Worm (Caenorhabditis elegans) whole organism, L4 larva: ENCODE data around the gene cnx-1.

Source experiments
- D1046.2 ChIP-seq: fragments of 200-800 bp; sonication (Bioruptor generic); IDR thresholded peaks from 2 replicates; pipeline ENCODE4 v1.3.6; 2022; ENCODE audit warnings: missing genetic modification characterization, missing compliant biosample characterization
- R02D3.7 ChIP-seq: fragments of 150-350 bp; sonication (generic microtip); optimal IDR thresholded peaks from 3 replicates; lab custom pipeline; 2014; ENCODE audit warnings: missing biosample characterization, missing genetic modification characterization
- T20F7.1 ChIP-seq: fragments of 200-800 bp; sonication (Bioruptor generic); optimal IDR thresholded peaks from 2 replicates; lab custom pipeline; 2018; ENCODE audit warnings: mild to moderate bottlenecking, missing genetic modification characterization, missing compliant biosample characterization
- T26A8.4 ChIP-seq: fragments of 200-800 bp; sonication (Bioruptor generic); IDR thresholded peaks from 2 replicates; pipeline ENCODE4 v1.3.6; 2022; ENCODE audit warnings: missing genetic modification characterization, missing compliant biosample characterization
- Y5F2A.4 ChIP-seq: fragments of 200-800 bp; sonication (Bioruptor generic); optimal IDR thresholded peaks from 2 replicates; lab custom pipeline; 2018; ENCODE audit warnings: mild to moderate bottlenecking, missing genetic modification characterization, missing compliant biosample characterization
- ZK337.2 ChIP-seq: fragments of 200-800 bp; sonication (Bioruptor generic); IDR thresholded peaks from 2 replicates; pipeline ENCODE4 v1.3.6; 2022; ENCODE audit warnings: missing genetic modification reagents, missing genetic modification characterization, missing compliant biosample characterization
- ZK546.5 ChIP-seq, 2 experiments: sonication (generic microtip); optimal IDR thresholded peaks; 2 replicates each; lab custom pipeline; 2017; ENCODE audit warnings: missing biosample characterization in 2 of 2, missing genetic modification characterization in 2 of 2
- ama-1 ChIP-seq: fragments of 150-350 bp; optimal IDR thresholded peaks from 2 replicates; lab custom pipeline; 2014; ENCODE audit warnings: inconsistent platforms, mixed read lengths
- ceh-20 ChIP-seq: fragments of 200-800 bp; sonication (Bioruptor generic); IDR thresholded peaks from 2 replicates; pipeline ENCODE4 v1.3.6; 2022; ENCODE audit warnings: missing genetic modification reagents, missing genetic modification characterization, missing compliant biosample characterization
- ceh-28 ChIP-seq: fragments of 150-350 bp; optimal IDR thresholded peaks from 2 replicates; lab custom pipeline; 2014; ENCODE audit warnings: missing biosample characterization, missing genetic modification reagents, missing genetic modification characterization
- ceh-82 ChIP-seq: sonication (generic microtip); optimal IDR thresholded peaks from 2 replicates; lab custom pipeline; 2017; ENCODE audit warnings: missing biosample characterization, missing genetic modification characterization
- ctbp-1 ChIP-seq: fragments of 200-800 bp; sonication (Bioruptor generic); IDR thresholded peaks from 2 replicates; pipeline ENCODE4 v1.3.6; 2022; ENCODE audit warnings: missing genetic modification reagents, missing genetic modification characterization, missing compliant biosample characterization
- daf-12 ChIP-seq: fragments of 150-350 bp; optimal IDR thresholded peaks from 2 replicates; lab custom pipeline; 2014; ENCODE audit warnings: missing biosample characterization, missing genetic modification reagents, missing genetic modification characterization
- daf-8 ChIP-seq: fragments of 200-800 bp; sonication (Bioruptor generic); IDR thresholded peaks from 2 replicates; pipeline ENCODE4 v1.3.6; 2022; ENCODE audit warnings: missing genetic modification characterization, missing compliant biosample characterization
- dmd-6 ChIP-seq: fragments of 200-800 bp; sonication (Bioruptor generic); IDR thresholded peaks from 2 replicates; pipeline ENCODE4 v1.3.6; 2022; ENCODE audit warnings: missing genetic modification reagents, missing genetic modification characterization, missing compliant biosample characterization
- dmd-8 ChIP-seq: fragments of 200-800 bp; sonication (Bioruptor generic); IDR thresholded peaks from 2 replicates; pipeline ENCODE4 v1.3.6; 2022; ENCODE audit warnings: missing genetic modification characterization, missing compliant biosample characterization
- dmd-9 ChIP-seq: fragments of 200-800 bp; sonication (Bioruptor generic); IDR thresholded peaks from 2 replicates; pipeline ENCODE4 v1.3.6; 2022; ENCODE audit warnings: missing genetic modification reagents, missing genetic modification characterization, missing compliant biosample characterization
- egl-27 ChIP-seq: sonication (generic microtip); optimal IDR thresholded peaks from 3 replicates; lab custom pipeline; 2017; ENCODE audit warnings: missing biosample characterization, missing genetic modification reagents, missing genetic modification characterization
- fos-1 ChIP-seq: fragments of 150-350 bp; optimal IDR thresholded peaks from 2 replicates; lab custom pipeline; 2014; ENCODE audit warnings: missing biosample characterization, missing genetic modification characterization
- gei-8 ChIP-seq: fragments of 200-800 bp; sonication (Bioruptor generic); optimal IDR thresholded peaks from 2 replicates; lab custom pipeline; 2018; ENCODE audit warnings: mild to moderate bottlenecking, missing genetic modification characterization, missing compliant biosample characterization
- hif-1 ChIP-seq, 2 experiments: sonication (generic microtip); optimal IDR thresholded peaks; 2 replicates each; lab custom pipeline; 2016 to 2017; ENCODE audit warnings: missing compliant biosample characterization in 2 of 2, missing genetic modification characterization in 2 of 2, missing genetic modification reagents in 2 of 2, missing genotype in 2 of 2, mild to moderate bottlenecking in 1 of 2
- hlh-11 ChIP-seq: fragments of 200-800 bp; sonication (Bioruptor generic); optimal IDR thresholded peaks from 2 replicates; lab custom pipeline; 2018; ENCODE audit warnings: mild to moderate bottlenecking, missing genetic modification characterization, missing compliant biosample characterization
- hlh-30 ChIP-seq: sonication (generic microtip); optimal IDR thresholded peaks from 2 replicates; lab custom pipeline; 2017; ENCODE audit warnings: antibody characterized with exemption, mild to moderate bottlenecking, missing genetic modification characterization, missing compliant biosample characterization; ENCODE audit not compliant: insufficient read depth
- hmg-1.1 ChIP-seq: fragments of 200-800 bp; sonication (Bioruptor generic); IDR thresholded peaks from 2 replicates; pipeline ENCODE4 v1.3.6; 2022; ENCODE audit warnings: missing genetic modification reagents, missing genetic modification characterization, missing compliant biosample characterization
- lim-7 ChIP-seq: fragments of 200-800 bp; sonication (Bioruptor generic); IDR thresholded peaks from 2 replicates; pipeline ENCODE4 v1.3.6; 2022; ENCODE audit warnings: missing genetic modification characterization, missing compliant biosample characterization
- lin-13 ChIP-seq: fragments of 150-350 bp; optimal IDR thresholded peaks from 2 replicates; lab custom pipeline; 2014; ENCODE audit warnings: missing biosample characterization, missing genetic modification reagents, missing genetic modification characterization
- lin-15B ChIP-seq: fragments of 150-350 bp; sonication (generic microtip); optimal IDR thresholded peaks from 3 replicates; lab custom pipeline; 2014; ENCODE audit warnings: missing biosample characterization, missing genetic modification characterization
- lin-39 ChIP-seq: fragments of 150-350 bp; optimal IDR thresholded peaks from 2 replicates; lab custom pipeline; 2014; ENCODE audit warnings: missing biosample characterization, missing genetic modification reagents, missing genetic modification characterization
- mdt-29 ChIP-seq: fragments of 200-800 bp; sonication (Bioruptor generic); IDR thresholded peaks from 2 replicates; pipeline ENCODE4 v1.3.6; 2022; ENCODE audit warnings: missing genetic modification reagents, missing genetic modification characterization, missing compliant biosample characterization
- mep-1 ChIP-seq: fragments of 150-350 bp; sonication (generic microtip); optimal IDR thresholded peaks from 3 replicates; lab custom pipeline; 2014; ENCODE audit warnings: missing biosample characterization, missing genetic modification characterization
- mes-2 ChIP-seq: sonication (generic microtip); optimal IDR thresholded peaks from 2 replicates; lab custom pipeline; 2016; ENCODE audit warnings: missing genotype, mild to moderate bottlenecking, missing genetic modification characterization, missing compliant biosample characterization; ENCODE audit not compliant: poor library complexity, severe bottlenecking
- mxl-2 ChIP-seq: fragments of 200-800 bp; sonication (Bioruptor generic); conservative IDR thresholded peaks from 2 replicates; pipeline ENCODE4 v1.3.6; 2022; ENCODE audit warnings: missing genetic modification reagents, missing genetic modification characterization, missing compliant biosample characterization
- mxl-3 ChIP-seq: fragments of 200-800 bp; sonication (Bioruptor generic); optimal IDR thresholded peaks from 2 replicates; lab custom pipeline; 2018; ENCODE audit warnings: mild to moderate bottlenecking, missing genetic modification characterization, missing compliant biosample characterization
- nhr-10 ChIP-seq: fragments of 150-350 bp; optimal IDR thresholded peaks from 2 replicates; lab custom pipeline; 2014; ENCODE audit warnings: missing biosample characterization, missing genetic modification characterization
- nhr-102 ChIP-seq: sonication (generic microtip); optimal IDR thresholded peaks from 2 replicates; lab custom pipeline; 2016; ENCODE audit warnings: mild to moderate bottlenecking, missing genetic modification characterization, moderate library complexity, missing compliant biosample characterization
- nhr-25 ChIP-seq: sonication (generic microtip); optimal IDR thresholded peaks from 2 replicates; lab custom pipeline; 2017; ENCODE audit warnings: missing genetic modification characterization, mild to moderate bottlenecking, missing compliant biosample characterization, antibody characterized with exemption, moderate library complexity, borderline replicate concordance; ENCODE audit not compliant: insufficient read depth
- nhr-28 ChIP-seq: fragments of 150-350 bp; optimal IDR thresholded peaks from 2 replicates; lab custom pipeline; 2014; ENCODE audit warnings: missing biosample characterization, missing genetic modification characterization
- nhr-6 ChIP-seq: fragments of 150-350 bp; optimal IDR thresholded peaks from 2 replicates; lab custom pipeline; 2014; ENCODE audit warnings: missing biosample characterization, missing genetic modification characterization
- pha-4 ChIP-seq, 2 experiments: fragments of 150-350 bp in 1 of 2; fragments of 200-800 bp in 1 of 2; sonication (Bioruptor generic) in 1 of 2; IDR thresholded peaks in 1 of 2; optimal IDR thresholded peaks in 1 of 2; 2 replicates each; pipeline versions ENCODE4 v1.3.6 to Lab custom; 2014 to 2022; ENCODE audit warnings: missing genetic modification characterization in 2 of 2, missing genetic modification reagents in 2 of 2, missing biosample characterization in 1 of 2, missing compliant biosample characterization in 1 of 2
- php-3 ChIP-seq: fragments of 200-800 bp; sonication (Bioruptor generic); IDR thresholded peaks from 2 replicates; pipeline ENCODE4 v1.3.6; 2022; ENCODE audit warnings: missing genetic modification reagents, missing genetic modification characterization, missing compliant biosample characterization
- sdz-12 ChIP-seq: fragments of 200-800 bp; sonication (Bioruptor generic); optimal IDR thresholded peaks from 2 replicates; lab custom pipeline; 2018; ENCODE audit warnings: mild to moderate bottlenecking, missing genetic modification characterization, missing compliant biosample characterization
- snpc-1.2 ChIP-seq: fragments of 200-800 bp; sonication (Bioruptor generic); IDR thresholded peaks from 2 replicates; pipeline ENCODE4 v1.3.6; 2022; ENCODE audit warnings: missing genetic modification reagents, missing genetic modification characterization, missing compliant biosample characterization
- spr-1 ChIP-seq: sonication (generic microtip); optimal IDR thresholded peaks from 2 replicates; lab custom pipeline; 2016; ENCODE audit warnings: mild to moderate bottlenecking, missing genetic modification characterization, missing compliant biosample characterization
- tag-97 ChIP-seq: fragments of 200-800 bp; sonication (Bioruptor generic); IDR thresholded peaks from 2 replicates; pipeline ENCODE4 v1.3.6; 2022; ENCODE audit warnings: missing genetic modification characterization, missing compliant biosample characterization
- tra-1 ChIP-seq: fragments of 200-800 bp; sonication (Bioruptor generic); IDR thresholded peaks from 2 replicates; pipeline ENCODE4 v1.3.6; 2022; ENCODE audit warnings: missing genetic modification reagents, missing genetic modification characterization, missing compliant biosample characterization
- unc-130 ChIP-seq: sonication (generic microtip); optimal IDR thresholded peaks from 2 replicates; lab custom pipeline; 2016; ENCODE audit warnings: missing genetic modification reagents, missing genetic modification characterization, missing compliant biosample characterization
- vab-7 ChIP-seq: fragments of 200-800 bp; sonication (Bioruptor generic); IDR thresholded peaks from 2 replicates; pipeline ENCODE4 v1.3.6; 2022; ENCODE audit warnings: missing genetic modification reagents, missing genetic modification characterization, missing compliant biosample characterization
- zfp-3 ChIP-seq: fragments of 200-800 bp; sonication (Bioruptor generic); conservative IDR thresholded peaks from 2 replicates; pipeline ENCODE4 v1.3.6; 2022; ENCODE audit warnings: missing genetic modification reagents, missing genetic modification characterization, missing compliant biosample characterization
- zip-2 ChIP-seq: fragments of 150-350 bp; optimal IDR thresholded peaks from 2 replicates; lab custom pipeline; 2014; ENCODE audit warnings: missing biosample characterization, missing genetic modification characterization

cnx-1 gene

ce11 chrIII:9825073-9825828 lies 8.3 kb upstream of the cnx-1 start, which contains the start of gene ZK632.9 (continued):
- TF ChIP-seq hmg-1.1 (GFP tag; lab: Robert Waterston, UW): no peak
- TF ChIP-seq nhr-6 (tag; lab: Kevin White, UChicago): no peak
- no peak for TF ChIP-seq fos-1 (tag; lab: Kevin White, UChicago)
- no peak for TF ChIP-seq nhr-102
- no peak for TF ChIP-seq ceh-82 (tag; lab: Kevin White, UChicago)
- TF ChIP-seq hlh-11: peak; percentile 41
- no peak for TF ChIP-seq R02D3.7 (tag; lab: Kevin White, UChicago)
- no peak for TF ChIP-seq zip-2 (tag; lab: Kevin White, UChicago)
- TF ChIP-seq pha-4 (GFP tag; IDR thresholded peaks at IDR 0.05; lab: Robert Waterston, UW): 0 out of 2 replicates have a peak, but pooled peaks have one; percentile 32
- no peak for TF ChIP-seq pha-4 (tag; optimal IDR thresholded peaks at IDR 0.05; lab: Kevin White, UChicago)
- no peak for TF ChIP-seq ctbp-1 (GFP tag; lab: Robert Waterston, UW)
- no peak for TF ChIP-seq sdz-12 (GFP tag; lab: Kevin White, UChicago)
- no peak for TF ChIP-seq egl-27 (tag; lab: Kevin White, UChicago)
- TF ChIP-seq T26A8.4 (GFP tag; lab: Robert Waterston, UW): peak; percentile 41; the same call in 1 of the 2 replicates
- no peak for TF ChIP-seq dmd-9 (GFP tag; lab: Robert Waterston, UW)
- no peak for TF ChIP-seq spr-1 (tag; lab: Kevin White, UChicago)
- no peak for TF ChIP-seq mxl-2
- peak; percentile 48 for TF ChIP-seq dmd-6 (GFP tag; lab: Robert Waterston, UW)
- TF ChIP-seq unc-130 (GFP tag; lab: Kevin White, UChicago): no peak
- no peak for TF ChIP-seq hlh-30
- TF ChIP-seq snpc-1.2 (GFP tag; lab: Robert Waterston, UW): 0 out of 2 replicates have a peak, but pooled peaks have one; percentile 34
- no peak for TF ChIP-seq hif-1 (tag; optimal IDR thresholded peaks at IDR 0.05; lab: Kevin White, UChicago)
- TF ChIP-seq nhr-25: no peak
- TF ChIP-seq lim-7 (GFP tag; lab: Robert Waterston, UW): no peak
- no peak for TF ChIP-seq lin-13 (GFP tag; lab: Kevin White, UChicago)
- TF ChIP-seq vab-7 (GFP tag; lab: Robert Waterston, UW): no peak
- no peak for TF ChIP-seq ZK546.5 (tag; optimal IDR thresholded peaks at IDR 0.05; lab: Kevin White, UChicago)
- TF ChIP-seq Y5F2A.4 (GFP tag; lab: Kevin White, UChicago): no peak
- TF ChIP-seq mxl-3 (GFP tag; lab: Kevin White, UChicago): no peak
- TF ChIP-seq gei-8 (GFP tag; lab: Kevin White, UChicago): no peak
- TF ChIP-seq lin-15B (tag; lab: Kevin White, UChicago): no peak
- no peak for TF ChIP-seq D1046.2
- no peak for TF ChIP-seq zfp-3 (GFP tag; lab: Robert Waterston, UW)
- no peak for TF ChIP-seq daf-8 (GFP tag; lab: Robert Waterston, UW)
- peak; percentile 33 for TF ChIP-seq mes-2 (tag; lab: Kevin White, UChicago)
- no peak for TF ChIP-seq ceh-20
- TF ChIP-seq ZK337.2 (GFP tag; lab: Robert Waterston, UW): no peak
- TF ChIP-seq ama-1 (lab: Kevin White, UChicago): no peak
- TF ChIP-seq php-3 (GFP tag; lab: Robert Waterston, UW): no peak
- no peak for TF ChIP-seq dmd-8 (GFP tag; lab: Robert Waterston, UW)
- TF ChIP-seq T20F7.1: no peak
- TF ChIP-seq tag-97: no peak
- peak; percentile 26 for TF ChIP-seq ceh-28 (tag; lab: Kevin White, UChicago)
- no peak for TF ChIP-seq lin-39 (tag; lab: Kevin White, UChicago)
- no peak for TF ChIP-seq nhr-10 (tag; lab: Kevin White, UChicago)
- TF ChIP-seq mdt-29: no peak
- TF ChIP-seq nhr-28 (tag; lab: Kevin White, UChicago): peak; percentile 63
- no peak for TF ChIP-seq daf-12 (tag; lab: Kevin White, UChicago)
- TF ChIP-seq tra-1: no peak
- TF ChIP-seq mep-1 (tag; lab: Kevin White, UChicago): no peak
